Worm (Caenorhabditis elegans) whole organism, L1 larva: ENCODE results near the gene col-178.
A peak's percentile ranks its signal among the peaks of the same experiment; 100 is the strongest.

Experiments
- C04F5.9 ChIP-seq: sonication (generic microtip); optimal IDR thresholded peaks from 2 replicates; lab custom pipeline; 2016; ENCODE audit warnings: missing genetic modification characterization, missing compliant biosample characterization
- C34B4.2 ChIP-seq: sonication (generic microtip); optimal IDR thresholded peaks from 2 replicates; lab custom pipeline; 2017; ENCODE audit warnings: mild to moderate bottlenecking, missing genetic modification characterization, missing compliant biosample characterization
- F16B12.6 ChIP-seq: fragments of 150-350 bp; optimal IDR thresholded peaks from 2 replicates; lab custom pipeline; 2014; ENCODE audit warnings: missing biosample characterization, missing genetic modification characterization
- Y116A8C.19 ChIP-seq: sonication (generic microtip); optimal IDR thresholded peaks from 2 replicates; lab custom pipeline; 2016; ENCODE audit warnings: missing compliant biosample characterization, missing genetic modification characterization, borderline replicate concordance
- aha-1 ChIP-seq: fragments of 150-350 bp; optimal IDR thresholded peaks from 2 replicates; lab custom pipeline; 2014; ENCODE audit warnings: missing biosample characterization, missing genetic modification characterization
- alr-1 ChIP-seq: fragments of 200-800 bp; sonication (Bioruptor generic); optimal IDR thresholded peaks from 2 replicates; lab custom pipeline; 2018; ENCODE audit warnings: borderline replicate concordance, mild to moderate bottlenecking, missing genetic modification characterization, missing compliant biosample characterization
- blmp-1 ChIP-seq: fragments of 150-350 bp; optimal IDR thresholded peaks from 2 replicates; lab custom pipeline; 2014; ENCODE audit warnings: missing biosample characterization, missing genetic modification characterization
- ceh-8 ChIP-seq: fragments of 200-800 bp; sonication (Bioruptor generic); optimal IDR thresholded peaks from 2 replicates; lab custom pipeline; 2018; ENCODE audit warnings: mild to moderate bottlenecking, missing genetic modification characterization, moderate library complexity, missing compliant biosample characterization
- ceh-88 ChIP-seq: fragments of 200-800 bp; sonication (Bioruptor generic); IDR thresholded peaks from 2 replicates; pipeline ENCODE4 v1.3.6; 2022; ENCODE audit warnings: missing genetic modification characterization, missing compliant biosample characterization
- ces-1 ChIP-seq: fragments of 150-350 bp; optimal IDR thresholded peaks from 2 replicates; lab custom pipeline; 2014; ENCODE audit warnings: missing biosample characterization, missing genetic modification reagents, missing genetic modification characterization
- dsc-1 ChIP-seq: sonication (generic microtip); optimal IDR thresholded peaks from 2 replicates; lab custom pipeline; 2016; ENCODE audit warnings: mild to moderate bottlenecking, missing genetic modification characterization, missing compliant biosample characterization
- elt-2 ChIP-seq: sonication (generic microtip); optimal IDR thresholded peaks from 2 replicates; lab custom pipeline; 2016; ENCODE audit warnings: missing genetic modification characterization, mild to moderate bottlenecking, inconsistent platforms, missing compliant biosample characterization, missing genetic modification reagents
- ets-5 ChIP-seq: fragments of 200-800 bp; sonication (Bioruptor generic); IDR thresholded peaks from 2 replicates; pipeline ENCODE4 v1.3.6; 2022; ENCODE audit warnings: missing genetic modification characterization, missing compliant biosample characterization
- fkh-10 ChIP-seq: sonication (generic microtip); optimal IDR thresholded peaks from 2 replicates; lab custom pipeline; 2017; ENCODE audit warnings: missing biosample characterization, missing genetic modification reagents, missing genetic modification characterization
- fkh-8 ChIP-seq: sonication (generic microtip); optimal IDR thresholded peaks from 2 replicates; lab custom pipeline; 2016; ENCODE audit warnings: mild to moderate bottlenecking, missing genetic modification characterization, missing compliant biosample characterization
- grh-1 ChIP-seq: fragments of 200-800 bp; sonication (Bioruptor generic); IDR thresholded peaks from 2 replicates; pipeline ENCODE4 v1.3.6; 2022; ENCODE audit warnings: missing genetic modification reagents, missing genetic modification characterization, missing compliant biosample characterization
- hpl-2 ChIP-seq: fragments of 150-350 bp; optimal IDR thresholded peaks from 2 replicates; lab custom pipeline; 2014; ENCODE audit warnings: missing biosample characterization, missing genetic modification reagents, missing genetic modification characterization
- isw-1 ChIP-seq: fragments of 200-800 bp; sonication (Bioruptor generic); IDR thresholded peaks from 2 replicates; pipeline ENCODE4 v1.3.6; 2022; ENCODE audit warnings: missing genetic modification characterization, missing compliant biosample characterization
- lin-13 ChIP-seq: fragments of 150-350 bp; optimal IDR thresholded peaks from 2 replicates; lab custom pipeline; 2014; ENCODE audit warnings: missing biosample characterization, missing genetic modification reagents, missing genetic modification characterization
- mef-2 ChIP-seq: fragments of 150-350 bp; optimal IDR thresholded peaks from 2 replicates; lab custom pipeline; 2014; ENCODE audit warnings: missing biosample characterization, missing genetic modification characterization
- nhr-11 ChIP-seq: fragments of 150-350 bp; optimal IDR thresholded peaks from 2 replicates; lab custom pipeline; 2014; ENCODE audit warnings: missing biosample characterization, missing genetic modification characterization
- nhr-19 ChIP-seq: fragments of 200-800 bp; sonication (Bioruptor generic); conservative IDR thresholded peaks from 2 replicates; pipeline ENCODE4 v1.3.6; 2022; ENCODE audit warnings: missing genetic modification characterization, missing compliant biosample characterization
- nhr-20 ChIP-seq: sonication (generic microtip); optimal IDR thresholded peaks from 2 replicates; lab custom pipeline; 2016; ENCODE audit warnings: mild to moderate bottlenecking, missing genetic modification characterization, missing compliant biosample characterization
- nhr-71 ChIP-seq: sonication (generic microtip); optimal IDR thresholded peaks from 2 replicates; lab custom pipeline; 2016; ENCODE audit warnings: mild to moderate bottlenecking, missing genetic modification characterization, moderate library complexity, missing compliant biosample characterization
- nhr-85 ChIP-seq: sonication (generic microtip); peaks from one replicate; lab custom pipeline; 2016; ENCODE audit warnings: missing genetic modification characterization, inconsistent platforms, missing compliant biosample characterization
- nhr-90 ChIP-seq: sonication (generic microtip); optimal IDR thresholded peaks from 2 replicates; lab custom pipeline; 2016; ENCODE audit warnings: mild to moderate bottlenecking, missing genetic modification characterization, missing compliant biosample characterization; ENCODE audit not compliant: poor library complexity
- pag-3 ChIP-seq: sonication (generic microtip); optimal IDR thresholded peaks from 2 replicates; lab custom pipeline; 2017; ENCODE audit warnings: missing genetic modification characterization, mild to moderate bottlenecking, missing compliant biosample characterization, antibody characterized with exemption, borderline replicate concordance; ENCODE audit not compliant: insufficient read depth
- pax-3 ChIP-seq: fragments of 200-800 bp; sonication (Bioruptor generic); optimal IDR thresholded peaks from 2 replicates; lab custom pipeline; 2018; ENCODE audit warnings: mild to moderate bottlenecking, missing genetic modification characterization, moderate library complexity, missing compliant biosample characterization
- rnt-1 ChIP-seq: sonication (generic microtip); optimal IDR thresholded peaks from 2 replicates; lab custom pipeline; 2016; ENCODE audit warnings: mild to moderate bottlenecking, missing genetic modification characterization, moderate library complexity, missing compliant biosample characterization
- skn-1 ChIP-seq: fragments of 150-350 bp; optimal IDR thresholded peaks from 2 replicates; lab custom pipeline; 2014; ENCODE audit warnings: missing biosample characterization, missing genetic modification characterization
- sox-4 ChIP-seq: sonication (generic microtip); optimal IDR thresholded peaks from 2 replicates; lab custom pipeline; 2016; ENCODE audit warnings: missing genetic modification characterization, missing compliant biosample characterization
- sptf-1 ChIP-seq: fragments of 150-350 bp; optimal IDR thresholded peaks from 2 replicates; lab custom pipeline; 2014; ENCODE audit warnings: missing biosample characterization, missing genetic modification characterization
- sup-37 ChIP-seq: fragments of 200-800 bp; sonication (Bioruptor generic); optimal IDR thresholded peaks from 2 replicates; lab custom pipeline; 2018; ENCODE audit warnings: mild to moderate bottlenecking, missing genetic modification characterization, missing compliant biosample characterization
- swsn-7 ChIP-seq: sonication (generic microtip); optimal IDR thresholded peaks from 2 replicates; lab custom pipeline; 2016; ENCODE audit warnings: missing genetic modification characterization, missing compliant biosample characterization
- tbx-2 ChIP-seq: sonication (generic microtip); optimal IDR thresholded peaks from 2 replicates; lab custom pipeline; 2016; ENCODE audit warnings: missing genetic modification characterization, missing compliant biosample characterization
- unc-30 ChIP-seq: sonication (generic microtip); optimal IDR thresholded peaks from 2 replicates; lab custom pipeline; 2017; ENCODE audit warnings: missing biosample characterization, missing genetic modification characterization
- unc-62 ChIP-seq: fragments of 150-350 bp; optimal IDR thresholded peaks from 2 replicates; lab custom pipeline; 2014; ENCODE audit warnings: missing biosample characterization, missing genetic modification reagents, missing genetic modification characterization
- xbp-1 ChIP-seq: sonication (generic microtip); optimal IDR thresholded peaks from 2 replicates; lab custom pipeline; 2016; ENCODE audit warnings: missing genetic modification characterization, missing compliant biosample characterization
- ztf-4 ChIP-seq: fragments of 150-350 bp; optimal IDR thresholded peaks from 2 replicates; lab custom pipeline; 2014; ENCODE audit warnings: missing biosample characterization, missing genetic modification characterization

col-178 gene

DNA sequence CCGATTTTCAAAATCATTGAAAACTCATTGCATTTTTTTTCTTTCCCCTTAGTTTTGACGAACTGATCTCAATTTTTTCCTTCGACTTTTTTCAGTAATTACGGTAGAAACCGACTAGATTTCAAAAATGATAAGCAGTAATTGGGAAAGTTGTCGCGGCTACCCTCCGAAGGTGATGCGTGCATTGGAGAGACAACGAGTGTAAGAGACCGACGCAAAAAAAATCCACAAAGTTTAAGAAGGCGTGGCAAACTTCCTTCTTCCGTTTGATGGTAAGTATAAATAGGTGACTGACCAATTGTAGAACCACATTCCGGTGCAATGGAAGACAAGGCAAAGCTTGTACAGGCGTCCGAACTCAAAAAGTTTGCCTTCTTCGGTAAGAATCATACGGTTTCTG is at the start of gene col-178:
col-178 (plus strand) TSS at position 301 of the 400 bp plus-strand sequence.
- no peak for TF ChIP-seq tbx-2 (tag; lab: Kevin White, UChicago)
- TF ChIP-seq dsc-1 (tag; lab: Kevin White, UChicago) = no peak
- no peak for TF ChIP-seq grh-1 (GFP tag; lab: Robert Waterston, UW)
- TF ChIP-seq elt-2 (tag; lab: Kevin White, UChicago) = no peak
- TF ChIP-seq pag-3 (tag; lab: Kevin White, UChicago) = no peak
- TF ChIP-seq pax-3 (tag; lab: Kevin White, UChicago) = no peak
- no peak for TF ChIP-seq nhr-19 (GFP tag; lab: Robert Waterston, UW)
- no peak for TF ChIP-seq lin-13
- TF ChIP-seq ces-1 (GFP tag; lab: Kevin White, UChicago) = no peak

- TF ChIP-seq pax-3 (tag; lab: Kevin White, UChicago) = peak; percentile 34
- peak; percentile 56 for TF ChIP-seq dsc-1 (tag; lab: Kevin White, UChicago)
- peak; percentile 54 for TF ChIP-seq fkh-8 (tag; lab: Kevin White, UChicago)
- TF ChIP-seq unc-30 (tag; lab: Kevin White, UChicago) = no peak
- peak; percentile 52 for TF ChIP-seq nhr-11
- no peak for TF ChIP-seq sptf-1 (tag; lab: Kevin White, UChicago)
These were observed 47.8 kb upstream of the col-178 start for ce11 chrX:11151494-11151893.

- no peak for TF ChIP-seq xbp-1 (tag; lab: Kevin White, UChicago)
- TF ChIP-seq blmp-1 (tag; lab: Kevin White, UChicago) = no peak
- TF ChIP-seq elt-2 (tag; lab: Kevin White, UChicago) = no peak
- no peak for TF ChIP-seq nhr-71 (tag; lab: Kevin White, UChicago)
- TF ChIP-seq swsn-7 (tag; lab: Kevin White, UChicago) = no peak
- no peak for TF ChIP-seq nhr-85 (tag; lab: Kevin White, UChicago)
- no peak for TF ChIP-seq grh-1 (GFP tag; lab: Robert Waterston, UW)
These were observed 46.5 kb upstream of the col-178 start, which contains the start of the genes C05C9.3 and C05C9.2 for ce11 chrX:11152720-11153119. Gene C05C9.3, minus strand, starts transcription at chrX:11152820. Gene C05C9.2, plus strand, starts transcription at chrX:11153065.

- TF ChIP-seq ceh-88 (GFP tag; lab: Robert Waterston, UW) (no peak), tbx-2 (tag; lab: Kevin White, UChicago) (no peak), C34B4.2 (tag; lab: Kevin White, UChicago) (no peak), dsc-1 (tag; lab: Kevin White, UChicago) (no peak), sup-37 (GFP tag; lab: Kevin White, UChicago) (no peak), isw-1 (GFP tag; lab: Robert Waterston, UW) (no peak), nhr-85 (tag; lab: Kevin White, UChicago) (no peak), hpl-2 (GFP tag; lab: Kevin White, UChicago) (no peak), xbp-1 (tag; lab: Kevin White, UChicago) (no peak), F16B12.6 (no peak), Y116A8C.19 (tag; lab: Kevin White, UChicago) (no peak), C04F5.9 (no peak), fkh-10 (GFP tag; lab: Kevin White, UChicago) (no peak), blmp-1 (tag; lab: Kevin White, UChicago) (no peak), alr-1 (tag; lab: Kevin White, UChicago) (no peak), sox-4 (no peak), mef-2 (tag; lab: Kevin White, UChicago) (no peak), ets-5 (GFP tag; lab: Robert Waterston, UW) (no peak)
These were observed 38.7 kb upstream of the col-178 start, which contains the start of gene C05C9.1 for ce11 chrX:11160537-11160936. Gene C05C9.1, plus strand, starts transcription at chrX:11160837.

- TF ChIP-seq alr-1 (tag; lab: Kevin White, UChicago) (no peak), ceh-8 (GFP tag; lab: Kevin White, UChicago) (no peak), fkh-8 (tag; lab: Kevin White, UChicago) (no peak), rnt-1 (tag; lab: Kevin White, UChicago) (no peak), skn-1 (no peak), nhr-90 (tag; lab: Kevin White, UChicago) (no peak), aha-1 (tag; lab: Kevin White, UChicago) (no peak), C04F5.9 (no peak), fkh-10 (GFP tag; lab: Kevin White, UChicago) (no peak), unc-62 (no peak), nhr-20 (no peak), unc-30 (tag; lab: Kevin White, UChicago) (no peak), ztf-4 (tag; lab: Kevin White, UChicago) (no peak), xbp-1 (tag; lab: Kevin White, UChicago) (no peak)
- TF ChIP-seq, all 84 proteins: peak for 0
These were observed 36.3 kb upstream of the col-178 start for ce11 chrX:11162778-11163584.
